Fruit fly (Drosophila melanogaster): ENCODE measurements around the gene Cp18.

Cp18 gene

DNA sequence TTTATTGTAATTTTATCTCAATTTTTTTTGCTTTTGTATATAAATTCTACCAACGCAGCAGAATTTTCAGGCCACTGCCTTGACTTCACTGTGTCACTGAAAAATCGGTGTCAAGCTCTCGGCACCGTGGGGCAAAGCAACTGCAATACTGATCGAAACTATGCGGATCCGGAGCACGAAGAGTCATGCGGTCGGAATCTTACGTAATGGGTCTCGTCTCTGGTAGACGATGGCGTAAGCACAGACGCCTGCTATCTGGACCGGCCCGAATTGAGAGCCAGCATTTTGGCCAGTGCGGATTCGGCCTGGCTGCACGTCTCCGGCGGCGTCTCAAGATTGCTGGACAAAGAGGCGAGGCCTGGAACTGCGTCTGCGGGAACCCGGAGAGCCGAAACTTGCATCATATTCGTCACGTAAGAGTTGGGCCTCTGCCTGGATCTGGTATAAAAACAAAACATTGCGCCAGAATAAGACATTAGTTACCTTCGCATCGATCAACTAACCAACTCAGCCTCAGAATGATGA is at the start of gene Cp18:
Gene Cp18 (plus strand): TSS at position 475 of the 525 bp plus-strand sequence.
- TF ChIP-seq tai (GFP tag; optimal IDR thresholded peaks at IDR 0.05) (no peak), HLH106 (tag; optimal IDR thresholded peaks at IDR 0.05) (no peak), N (GFP tag; optimal IDR thresholded peaks at IDR 0.05) (no peak), pan (optimal IDR thresholded peaks at IDR 0.05) (no peak), usp (GFP tag; optimal IDR thresholded peaks at IDR 0.05) (no peak), Abd-B (GFP tag; optimal IDR thresholded peaks at IDR 0.05) (no peak), Hr78 (GFP tag; optimal IDR thresholded peaks at IDR 0.05) (no peak), Hnf4 (GFP tag; optimal IDR thresholded peaks at IDR 0.05) (no peak)

dm6 chr3L:8677774-8678173 is 48.8 kb upstream of the Cp18 start:
- TF ChIP-seq woc (GFP tag; optimal IDR thresholded peaks at IDR 0.05) (no peak), Rel (GFP tag; optimal IDR thresholded peaks at IDR 0.05) (no peak), Rel (tag; optimal IDR thresholded peaks at IDR 0.05) (no peak), sage (GFP tag; optimal IDR thresholded peaks at IDR 0.05) (no peak), Vsx2 (GFP tag; optimal IDR thresholded peaks at IDR 0.05; ENCODE audit: partially characterized antibody) (no peak), Mio (GFP tag; optimal IDR thresholded peaks at IDR 0.05) (no peak), Hr83 (GFP tag; optimal IDR thresholded peaks at IDR 0.05; ENCODE audit: poor library complexity, severe bottlenecking) (no peak), Hr78 (GFP tag; optimal IDR thresholded peaks at IDR 0.05) (no peak), foxo (GFP tag; optimal IDR thresholded peaks at IDR 0.05) (no peak), CG32264 (GFP tag; optimal IDR thresholded peaks at IDR 0.05) (no peak), Hnf4 (GFP tag; optimal IDR thresholded peaks at IDR 0.05) (no peak), usp (GFP tag; optimal IDR thresholded peaks at IDR 0.05) (no peak), Dfd (GFP tag; optimal IDR thresholded peaks at IDR 0.05) (no peak), dsf (GFP tag; optimal IDR thresholded peaks at IDR 0.05; ENCODE audit: borderline replicate concordance) (no peak), pan (optimal IDR thresholded peaks at IDR 0.05) (no peak), lola (GFP tag; optimal IDR thresholded peaks at IDR 0.05) (no peak), dl (GFP tag; optimal IDR thresholded peaks at IDR 0.05; ENCODE audit: insufficient read depth in 1 of 2, partially characterized antibody in 2 of 2) (no peak)

- TF ChIP-seq jim (GFP tag; optimal IDR thresholded peaks at IDR 0.05), result no peak
These were observed 46.2 kb upstream of the Cp18 start for dm6 chr3L:8680353-8680752.

dm6 chr3L:8681271-8681670 is 45.3 kb upstream of the Cp18 start:
- TF ChIP-seq ey (GFP tag; optimal IDR thresholded peaks at IDR 0.05) (no peak), foxo (GFP tag; optimal IDR thresholded peaks at IDR 0.05) (peak in 1 of 2 experiments; percentile 18), h (GFP tag; optimal IDR thresholded peaks at IDR 0.05) (peak; percentile 55), Rel (GFP tag; optimal IDR thresholded peaks at IDR 0.05) (no peak), Rel (tag; optimal IDR thresholded peaks at IDR 0.05) (peak; percentile 27)

- TF ChIP-seq br (GFP tag; optimal IDR thresholded peaks at IDR 0.05) (no peak), woc (GFP tag; optimal IDR thresholded peaks at IDR 0.05) (no peak), Rel (GFP tag; optimal IDR thresholded peaks at IDR 0.05) (no peak), Rel (tag; optimal IDR thresholded peaks at IDR 0.05) (peak; percentile 54), Dfd (GFP tag; optimal IDR thresholded peaks at IDR 0.05) (no peak), rgr (GFP tag; optimal IDR thresholded peaks at IDR 0.05) (no peak), Hr78 (GFP tag; optimal IDR thresholded peaks at IDR 0.05) (no peak), Jra (GFP tag; optimal IDR thresholded peaks at IDR 0.05) (no peak), Dif (GFP tag; optimal IDR thresholded peaks at IDR 0.05; ENCODE audit: partially characterized antibody) (no peak)
These were observed 44.6 kb upstream of the Cp18 start for dm6 chr3L:8681896-8682550.

DNA sequence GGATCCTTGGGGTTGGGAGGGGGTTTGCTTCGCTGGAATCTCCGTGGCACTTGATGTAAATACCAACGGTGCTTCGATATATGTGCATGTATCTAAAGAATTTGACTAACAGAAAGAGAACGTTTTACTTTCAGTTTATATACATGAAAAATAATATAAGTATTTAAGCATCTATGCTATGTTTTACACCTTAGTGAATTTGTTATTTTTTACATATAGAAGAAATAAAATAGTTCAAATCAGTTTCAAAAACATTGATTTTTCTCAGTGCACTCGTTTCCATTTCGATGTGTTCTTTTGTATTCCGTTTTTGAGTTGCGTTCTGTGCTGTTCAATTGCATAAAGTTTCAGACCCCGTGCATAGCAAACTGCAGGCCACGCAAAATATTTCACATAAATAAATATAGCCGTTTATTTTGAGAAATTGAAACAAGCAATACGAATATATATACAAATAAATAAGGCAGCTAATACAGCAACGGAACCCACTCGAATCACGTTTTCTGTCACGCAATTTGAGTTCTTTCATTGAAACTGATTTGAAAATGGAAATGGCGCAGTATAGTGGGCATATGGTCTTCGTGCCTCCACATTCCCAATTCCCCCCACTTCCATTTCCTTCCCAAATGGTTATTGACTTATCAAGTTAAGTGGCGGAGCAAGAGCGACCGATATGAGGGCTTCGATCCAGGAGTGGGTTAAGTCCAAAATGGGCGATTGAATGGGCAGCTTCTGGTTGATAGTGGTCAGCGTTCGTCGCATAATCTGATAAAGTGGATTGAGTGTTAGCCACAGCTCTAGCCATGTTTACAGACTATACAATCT is 43.8 kb upstream of the Cp18 start:
- TF ChIP-seq foxo (GFP tag; optimal IDR thresholded peaks at IDR 0.05) (peak in 1 of 2 experiments; percentile 8), N (GFP tag; optimal IDR thresholded peaks at IDR 0.05) (no peak), Rel (GFP tag; optimal IDR thresholded peaks at IDR 0.05) (no peak), Rel (tag; optimal IDR thresholded peaks at IDR 0.05) (peak; percentile 73), dmrt93B (GFP tag; optimal IDR thresholded peaks at IDR 0.05) (no peak), Hnf4 (GFP tag; optimal IDR thresholded peaks at IDR 0.05) (peak; percentile 19), psq (GFP tag; optimal IDR thresholded peaks at IDR 0.05) (peak; percentile 15), h (GFP tag; optimal IDR thresholded peaks at IDR 0.05) (peak; percentile 89), rgr (GFP tag; optimal IDR thresholded peaks at IDR 0.05) (no peak)

All from whole organism, wandering third instar larva.